Fruit fly (Drosophila melanogaster) whole organism, wandering third instar larva: ENCODE results near the gene chic.

Experiments used
- Abd-B ChIP-seq: fragments of >200 bp; optimal IDR thresholded peaks from 2 replicates; lab custom pipeline; 2017; ENCODE audit warnings: missing biosample characterization, missing genetic modification characterization
- CG32264 ChIP-seq: fragments of 200-800 bp; sonication (Bioruptor generic); optimal IDR thresholded peaks from 2 replicates; lab custom pipeline; 2016; ENCODE audit warnings: missing biosample characterization, missing genetic modification characterization
- CG9705 ChIP-seq: fragments of 200-800 bp; sonication (Bioruptor generic); optimal IDR thresholded peaks from 2 replicates; lab custom pipeline; 2018; ENCODE audit warnings: missing biosample characterization, mild to moderate bottlenecking, missing genetic modification characterization
- Dfd ChIP-seq: fragments of >200 bp; optimal IDR thresholded peaks from 2 replicates; lab custom pipeline; 2017; ENCODE audit warnings: missing biosample characterization, missing genetic modification characterization
- Dif ChIP-seq: fragments of 200-275, 200-300 bp; sonication (Bioruptor generic); optimal IDR thresholded peaks from 2 replicates; lab custom pipeline; 2018; ENCODE audit warnings: missing biosample characterization, missing genetic modification characterization; ENCODE audit not compliant: partially characterized antibody
- GATAd ChIP-seq: sonication (Bioruptor generic); optimal IDR thresholded peaks from 2 replicates; lab custom pipeline; 2016; ENCODE audit warnings: missing biosample characterization, missing genetic modification characterization
- HLH106 ChIP-seq: fragments of 200-800 bp; optimal IDR thresholded peaks from 3 replicates; lab custom pipeline; 2019; ENCODE audit warnings: missing biosample characterization, mild to moderate bottlenecking, missing genetic modification characterization, moderate library complexity
- Hnf4 ChIP-seq: fragments of 200-800 bp; sonication (Bioruptor generic); optimal IDR thresholded peaks from 2 replicates; lab custom pipeline; 2016; ENCODE audit warnings: missing biosample characterization, mild to moderate bottlenecking, missing genetic modification characterization
- Hr78 ChIP-seq: fragments of >200 bp; optimal IDR thresholded peaks from 2 replicates; lab custom pipeline; 2017; ENCODE audit warnings: missing biosample characterization, missing genetic modification characterization
- Hr83 ChIP-seq: fragments of 200-300 bp; sonication (Bioruptor generic); optimal IDR thresholded peaks from 2 replicates; lab custom pipeline; 2016; ENCODE audit warnings: missing biosample characterization, mild to moderate bottlenecking, missing genetic modification characterization, moderate library complexity; ENCODE audit not compliant: poor library complexity, severe bottlenecking
- Mio ChIP-seq: sonication (Bioruptor generic); optimal IDR thresholded peaks from 2 replicates; lab custom pipeline; 2016; ENCODE audit warnings: missing biosample characterization, missing genetic modification characterization
- Myc ChIP-seq: fragments of >200 bp; optimal IDR thresholded peaks from 2 replicates; lab custom pipeline; 2017
- OdsH ChIP-seq: fragments of 200-800 bp; sonication (Bioruptor generic); optimal IDR thresholded peaks from 2 replicates; lab custom pipeline; 2016; ENCODE audit warnings: missing biosample characterization, mild to moderate bottlenecking, missing genetic modification characterization
- Rel ChIP-seq, 2 experiments: fragments of 200-800 bp; sonication (Bioruptor generic) in 1 of 2; optimal IDR thresholded peaks; 2 replicates in 1 of 2; 3 replicates in 1 of 2; lab custom pipeline; 2016 to 2019; ENCODE audit warnings: mild to moderate bottlenecking in 2 of 2, missing biosample characterization in 2 of 2, missing genetic modification characterization in 2 of 2, moderate library complexity in 1 of 2
- Sp1 ChIP-seq: fragments of 200-800 bp; sonication (Bioruptor generic); optimal IDR thresholded peaks from 3 replicates; lab custom pipeline; 2019; ENCODE audit warnings: missing biosample characterization, mild to moderate bottlenecking, missing genetic modification characterization, moderate library complexity
- Vsx2 ChIP-seq: fragments of 200-300, 225-300 bp; sonication (Bioruptor generic); optimal IDR thresholded peaks from 2 replicates; lab custom pipeline; 2018; ENCODE audit warnings: missing biosample characterization, missing genetic modification characterization; ENCODE audit not compliant: partially characterized antibody
- br ChIP-seq: fragments of 200-800 bp; sonication (Bioruptor generic); optimal IDR thresholded peaks from 2 replicates; lab custom pipeline; 2016; ENCODE audit warnings: missing biosample characterization, missing genetic modification characterization
- brk ChIP-seq: fragments of 200-800 bp; sonication (Bioruptor generic); optimal IDR thresholded peaks from 2 replicates; lab custom pipeline; 2016; ENCODE audit warnings: missing biosample characterization, mild to moderate bottlenecking, missing genetic modification characterization
- dl ChIP-seq, 2 experiments: fragments of 175-275, 200-275 bp in 1 of 2; fragments of 200-275 bp in 1 of 2; sonication (Bioruptor generic); optimal IDR thresholded peaks; lab custom pipeline; 2018; ENCODE audit warnings: mild to moderate bottlenecking in 2 of 2, missing biosample characterization in 2 of 2, missing genetic modification characterization in 2 of 2, moderate library complexity in 2 of 2; ENCODE audit not compliant: partially characterized antibody in 2 of 2, insufficient read depth in 1 of 2
- dmrt93B ChIP-seq: fragments of 200-800 bp; sonication (Bioruptor generic); optimal IDR thresholded peaks from 2 replicates; lab custom pipeline; 2018; ENCODE audit warnings: missing biosample characterization, mild to moderate bottlenecking, missing genetic modification characterization
- dsf ChIP-seq: sonication (Bioruptor generic); optimal IDR thresholded peaks from 2 replicates; lab custom pipeline; 2016; ENCODE audit warnings: missing biosample characterization, missing genetic modification characterization, borderline replicate concordance
- foxo ChIP-seq, 2 experiments: fragments of 200-800 bp; sonication (Bioruptor generic); optimal IDR thresholded peaks; 2 replicates in 1 of 2; 3 replicates in 1 of 2; lab custom pipeline; 2016 to 2017; ENCODE audit warnings: missing biosample characterization in 2 of 2, missing genetic modification characterization in 2 of 2
- h ChIP-seq: fragments of 200-800 bp; sonication (Bioruptor generic); optimal IDR thresholded peaks from 3 replicates; lab custom pipeline; 2016; ENCODE audit warnings: missing biosample characterization, mild to moderate bottlenecking, missing genetic modification characterization
- jim ChIP-seq: fragments of 175-275, 200-325 bp; sonication (Bioruptor generic); optimal IDR thresholded peaks from 2 replicates; lab custom pipeline; 2016; ENCODE audit warnings: missing biosample characterization, mild to moderate bottlenecking, missing genetic modification characterization
- pan ChIP-seq: fragments of >200 bp; optimal IDR thresholded peaks from 2 replicates; lab custom pipeline; 2017
- psq ChIP-seq: fragments of 200-800 bp; sonication (Bioruptor generic); optimal IDR thresholded peaks from 3 replicates; lab custom pipeline; 2017; ENCODE audit warnings: missing biosample characterization, mild to moderate bottlenecking, missing genetic modification characterization, moderate library complexity
- rgr ChIP-seq: fragments of 200-800 bp; sonication (Bioruptor generic); optimal IDR thresholded peaks from 3 replicates; lab custom pipeline; 2016; ENCODE audit warnings: missing biosample characterization, mild to moderate bottlenecking, missing genetic modification characterization
- sv ChIP-seq: fragments of 200-800 bp; sonication (Bioruptor generic); optimal IDR thresholded peaks from 3 replicates; lab custom pipeline; 2016; ENCODE audit warnings: missing biosample characterization, missing genetic modification characterization
- tai ChIP-seq: sonication (Bioruptor generic); optimal IDR thresholded peaks from 2 replicates; lab custom pipeline; 2016; ENCODE audit warnings: missing biosample characterization, missing genetic modification characterization
- woc ChIP-seq: sonication (Bioruptor generic); optimal IDR thresholded peaks from 2 replicates; lab custom pipeline; 2016; ENCODE audit warnings: missing biosample characterization, mild to moderate bottlenecking, missing genetic modification characterization

chic gene

DNA sequence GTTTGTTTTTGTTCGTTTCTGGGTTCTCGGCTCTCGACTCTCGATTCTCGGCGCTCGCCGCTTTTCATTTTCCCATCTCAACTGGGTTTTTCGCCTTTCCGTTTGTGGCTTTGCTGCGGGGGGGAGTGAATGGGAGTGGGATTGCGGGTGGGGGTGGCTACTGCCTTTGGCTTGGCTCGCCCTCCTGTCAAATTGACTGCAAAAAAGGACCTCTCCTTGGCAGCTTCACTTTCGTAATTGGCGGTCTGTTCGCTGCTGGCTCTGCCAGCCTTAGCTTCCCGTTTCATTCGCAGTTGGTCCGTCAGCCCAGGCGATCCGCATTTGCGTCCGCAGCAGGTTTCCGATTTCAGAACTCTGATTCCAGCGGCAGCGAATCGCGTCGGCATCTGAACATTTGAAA lies 55.2 kb downstream of the chic start, which contains the start of gene dsf:
TSS of gene dsf (plus strand) at position 301 of the 400 bp plus-strand sequence.
- TF ChIP-seq CG9705 (GFP tag; lab: Kevin White, UChicago) (no peak), tai (GFP tag; lab: Kevin White, UChicago) (no peak), GATAd (GFP tag; lab: Kevin White, UChicago) (no peak), psq (GFP tag; lab: Kevin White, UChicago) (no peak), dsf (no peak), Abd-B (GFP tag; lab: Kevin White, UChicago) (no peak), Vsx2 (GFP tag; lab: Kevin White, UChicago) (no peak), dl (GFP tag; optimal IDR thresholded peaks at IDR 0.05; lab: Kevin White, UChicago; ENCODE audit: insufficient read depth in 1 of 2, partially characterized antibody in 2 of 2) (no peak), Hr83 (GFP tag; lab: Kevin White, UChicago) (no peak), pan (lab: Kevin White, UChicago) (no peak), brk (GFP tag; lab: Kevin White, UChicago) (no peak), CG32264 (no peak), Hr78 (GFP tag; lab: Kevin White, UChicago) (no peak), Dif (no peak), rgr (GFP tag; lab: Kevin White, UChicago) (no peak), dmrt93B (GFP tag; lab: Kevin White, UChicago) (no peak), Mio (GFP tag; lab: Kevin White, UChicago) (no peak)

DNA sequence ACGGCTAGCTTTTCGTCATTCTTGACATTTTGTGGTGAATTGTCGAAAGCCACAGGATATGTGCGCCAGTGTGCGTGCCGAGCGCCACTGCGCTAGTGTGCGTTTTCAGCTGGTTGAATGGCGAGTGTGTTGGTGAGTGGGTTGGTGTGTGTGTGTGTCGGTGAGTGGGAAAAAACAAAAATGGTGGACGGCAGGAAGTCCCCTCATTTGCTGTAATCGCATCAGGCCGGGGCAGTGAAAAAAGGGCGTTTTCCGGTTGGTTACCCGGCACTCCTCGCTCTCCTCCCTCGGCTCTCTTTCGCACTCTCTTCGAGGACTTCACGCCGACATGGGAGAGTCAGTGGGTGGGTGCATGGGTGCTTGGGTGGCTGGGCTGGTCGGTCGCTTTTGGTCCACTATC lies 55.7 kb downstream of the chic start:
- no peak for TF ChIP-seq sv
- TF ChIP-seq Sp1 (GFP tag; lab: Kevin White, UChicago): no peak
- TF ChIP-seq Hr83 (GFP tag; lab: Kevin White, UChicago): no peak
- TF ChIP-seq br (GFP tag; lab: Kevin White, UChicago): no peak
- TF ChIP-seq h (GFP tag; lab: Kevin White, UChicago): no peak
- TF ChIP-seq OdsH (GFP tag; lab: Kevin White, UChicago): no peak
- TF ChIP-seq Abd-B (GFP tag; lab: Kevin White, UChicago): no peak
- no peak for TF ChIP-seq jim
- TF ChIP-seq woc (GFP tag; lab: Kevin White, UChicago): no peak
- TF ChIP-seq HLH106 (tag; lab: Kevin White, UChicago): no peak
- TF ChIP-seq psq (GFP tag; lab: Kevin White, UChicago): no peak
- no peak for TF ChIP-seq Mio (GFP tag; lab: Kevin White, UChicago)
- no peak for TF ChIP-seq Dfd (GFP tag; lab: Kevin White, UChicago)
- no peak for TF ChIP-seq Myc (lab: Kevin White, UChicago)
- TF ChIP-seq brk (GFP tag; lab: Kevin White, UChicago): no peak
- no peak for TF ChIP-seq Hnf4 (GFP tag; lab: Kevin White, UChicago)
- TF ChIP-seq Rel (GFP tag; optimal IDR thresholded peaks at IDR 0.05; lab: Kevin White, UChicago): no peak
- TF ChIP-seq Rel (tag; optimal IDR thresholded peaks at IDR 0.05; lab: Kevin White, UChicago): no peak
- no peak for TF ChIP-seq CG32264
- no peak for TF ChIP-seq foxo (GFP tag; optimal IDR thresholded peaks at IDR 0.05; lab: Kevin White, UChicago)

DNA sequence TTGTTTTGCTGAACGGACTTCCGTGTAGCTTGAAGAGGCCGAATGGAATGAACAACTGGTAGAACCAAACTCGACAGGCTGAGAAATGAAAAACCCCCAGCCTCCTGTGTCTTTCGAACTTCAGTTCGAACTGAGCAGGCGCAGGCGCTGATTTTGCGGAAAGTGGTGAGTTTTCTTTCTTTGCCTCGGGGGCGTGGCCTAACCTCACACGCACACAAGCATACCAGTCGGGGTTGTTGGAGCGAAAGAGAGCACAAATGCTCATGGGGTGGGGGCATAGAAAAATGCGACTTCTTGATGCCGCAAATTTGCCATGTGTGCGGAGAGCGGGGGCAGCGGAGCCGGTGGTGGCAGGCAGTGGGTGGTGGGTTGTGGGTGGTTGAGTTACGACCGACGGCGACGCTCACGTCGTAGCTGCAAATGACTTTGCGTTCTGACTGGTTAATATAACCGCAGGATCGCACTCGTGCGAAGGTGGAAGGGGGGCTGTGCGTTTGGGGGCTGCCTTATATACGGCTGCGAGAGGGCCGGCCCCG lies 57.1 kb downstream of the chic start, which contains the start of gene CG9016:
TSS of gene CG9016 (minus strand) at position 51 of the 536 bp plus-strand sequence.
- TF ChIP-seq GATAd (GFP tag; lab: Kevin White, UChicago) (no peak), Dif (peak; percentile 21)
